Worm (Caenorhabditis elegans): ENCODE data around the gene col-127.

The col-127 gene

DNA sequence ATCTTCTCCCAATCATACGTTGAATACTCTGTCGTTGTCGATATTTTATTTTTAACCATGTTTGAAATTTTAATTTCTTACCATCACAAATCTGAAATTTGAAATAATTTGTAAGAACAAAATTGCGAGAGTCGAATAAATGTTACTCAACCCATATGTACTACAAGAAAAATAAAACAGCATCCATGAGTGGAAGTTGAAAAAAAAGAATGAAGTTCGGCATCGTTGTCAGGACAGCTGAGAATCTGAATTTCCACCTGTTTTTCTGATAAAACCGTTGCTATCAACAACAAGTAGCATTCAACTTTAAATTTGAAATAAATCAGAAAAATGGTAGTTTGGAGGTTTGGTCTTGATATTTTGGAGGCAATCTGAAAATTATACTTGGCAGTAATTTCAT is 42.1 kb downstream of the col-127 start, which contains the start of gene C29F4.3:
Gene C29F4.3, minus strand, starts transcription at position 101 of the 400 bp plus-strand sequence.
- no peak for TF ChIP-seq madf-5 (GFP tag; IDR thresholded peaks at IDR 0.05)
- TF ChIP-seq dpl-1 (GFP tag; optimal IDR thresholded peaks at IDR 0.05) = no peak
- no peak for TF ChIP-seq Y48G9A.11 (GFP tag; IDR thresholded peaks at IDR 0.05)
- TF ChIP-seq spr-1 (tag; optimal IDR thresholded peaks at IDR 0.05) = no peak

DNA sequence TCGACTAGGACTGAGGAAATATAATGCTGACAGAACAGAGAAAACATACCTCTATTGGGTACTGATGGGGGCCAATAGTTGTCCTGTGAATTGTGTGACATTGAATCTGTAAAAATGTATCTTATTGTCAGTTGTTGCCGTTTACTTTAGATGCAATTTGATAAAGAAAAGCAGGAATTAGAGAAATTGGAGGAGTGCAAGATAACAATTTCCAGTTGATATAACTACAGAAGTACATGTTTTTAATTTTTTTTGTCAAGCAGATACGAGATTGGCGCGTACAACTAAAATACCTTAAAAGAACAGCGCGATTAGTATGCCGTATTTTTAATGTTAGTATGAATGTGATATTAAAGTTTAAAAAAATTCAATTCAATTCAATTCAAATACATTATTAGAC is 48.0 kb downstream of the col-127 start, which contains the start of gene zip-6:
Gene zip-6, minus strand, starts transcription at position 101 of the 400 bp plus-strand sequence.
- TF ChIP-seq tag-97 (GFP tag; IDR thresholded peaks at IDR 0.05) (no peak), ceh-32 (tag; optimal IDR thresholded peaks at IDR 0.05; ENCODE audit: poor library complexity) (no peak), unc-62 (GFP tag; optimal IDR thresholded peaks at IDR 0.05 in 1 of 2) (peak in 1 of 2 experiments; percentile 53), unc-62 (tag; optimal IDR thresholded peaks at IDR 0.05) (no peak)
